In the genomic region with DNA sequence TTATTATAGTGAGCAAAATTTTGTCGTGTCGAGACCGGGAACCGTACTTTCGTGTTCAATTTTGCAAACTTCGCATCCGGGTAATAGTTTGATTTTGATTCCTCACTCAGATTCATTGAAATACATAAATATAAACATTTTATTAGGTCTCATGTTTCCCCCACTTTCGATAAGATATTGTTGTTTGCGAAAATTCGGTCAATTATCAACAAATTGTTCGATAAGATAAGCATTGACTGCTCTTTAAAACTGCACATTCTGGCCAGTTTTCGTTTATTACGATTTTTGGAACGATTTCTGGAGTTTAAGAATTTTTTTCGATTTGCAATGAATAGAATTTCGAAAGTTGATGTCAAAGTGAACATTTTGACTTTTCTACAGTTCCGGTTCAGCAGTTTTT, we compare ENCODE assay signal across 1 worm cellular context.
TF ChIP-seq lines count a peak whose summit lies in the region.

No protein-coding gene starts in this region.

TF ChIP-seq in whole organism, L4 larva, 104 proteins besides CTCF, POLR2A, EP300 and RAD21 (continued from another document):
- TF ChIP-seq php-3 (GFP tag; IDR thresholded peaks at IDR 0.05; lab: Robert Waterston, UW) (peak; percentile 66; the same call in 1 of the 2 replicates), tra-1 (GFP tag; IDR thresholded peaks at IDR 0.05; lab: Robert Waterston, UW) (no peak), madf-5 (GFP tag; IDR thresholded peaks at IDR 0.05; lab: Robert Waterston, UW) (no peak), nhr-42 (GFP tag; IDR thresholded peaks at IDR 0.05; lab: Robert Waterston, UW) (no peak), hif-1 (tag; optimal IDR thresholded peaks at IDR 0.05; lab: Kevin White, UChicago) (no peak), mes-2 (tag; optimal IDR thresholded peaks at IDR 0.05; lab: Kevin White, UChicago; ENCODE audit: poor library complexity, severe bottlenecking) (no peak), pqm-1 (tag; optimal IDR thresholded peaks at IDR 0.05; lab: Kevin White, UChicago) (peak; percentile 60), R02D3.7 (tag; optimal IDR thresholded peaks at IDR 0.05; lab: Kevin White, UChicago) (no peak), fkh-10 (GFP tag; optimal IDR thresholded peaks at IDR 0.05; lab: Kevin White, UChicago) (no peak), Y75B8A.6 (GFP tag; IDR thresholded peaks at IDR 0.05; lab: Robert Waterston, UW) (no peak), nhr-28 (tag; optimal IDR thresholded peaks at IDR 0.05; lab: Kevin White, UChicago) (peak; percentile 31), nhr-25 (tag; optimal IDR thresholded peaks at IDR 0.05; lab: Kevin White, UChicago; ENCODE audit: borderline replicate concordance, insufficient read depth) (no peak), dpl-1 (GFP tag; optimal IDR thresholded peaks at IDR 0.05; lab: Kevin White, UChicago) (no peak), mdl-1 (tag; optimal IDR thresholded peaks at IDR 0.05; lab: Kevin White, UChicago) (no peak), set-16 (GFP tag; IDR thresholded peaks at IDR 0.05; lab: Robert Waterston, UW) (no peak), gei-8 (GFP tag; optimal IDR thresholded peaks at IDR 0.05; lab: Kevin White, UChicago) (no peak), mep-1 (tag; optimal IDR thresholded peaks at IDR 0.05; lab: Kevin White, UChicago) (no peak), mxl-2 (GFP tag; conservative IDR thresholded peaks at IDR 0.05; lab: Robert Waterston, UW) (no peak), zip-11 (GFP tag; IDR thresholded peaks at IDR 0.05; lab: Robert Waterston, UW) (no peak)
